Worm (Caenorhabditis elegans) whole organism, L2 larva: ENCODE measurements around the gene msp-142.
A peak's percentile ranks its signal among the peaks of the same experiment; 100 is the strongest.

ENCODE experiments used
- fos-1 ChIP-seq: fragments of 150-350 bp; optimal IDR thresholded peaks from 2 replicates; lab custom pipeline; 2014; ENCODE audit warnings: missing biosample characterization, missing genetic modification characterization
- nhr-12 ChIP-seq: fragments of 150-350 bp; optimal IDR thresholded peaks from 2 replicates; lab custom pipeline; 2014; ENCODE audit warnings: missing biosample characterization, missing genetic modification characterization
- nhr-23 ChIP-seq: fragments of 150-350 bp; optimal IDR thresholded peaks from 2 replicates; lab custom pipeline; 2014; ENCODE audit warnings: missing biosample characterization, missing genetic modification reagents, missing genetic modification characterization
- peb-1 ChIP-seq: fragments of 150-350 bp; optimal IDR thresholded peaks from 2 replicates; lab custom pipeline; 2014; ENCODE audit warnings: missing biosample characterization, missing genetic modification characterization

The msp-142 gene

DNA sequence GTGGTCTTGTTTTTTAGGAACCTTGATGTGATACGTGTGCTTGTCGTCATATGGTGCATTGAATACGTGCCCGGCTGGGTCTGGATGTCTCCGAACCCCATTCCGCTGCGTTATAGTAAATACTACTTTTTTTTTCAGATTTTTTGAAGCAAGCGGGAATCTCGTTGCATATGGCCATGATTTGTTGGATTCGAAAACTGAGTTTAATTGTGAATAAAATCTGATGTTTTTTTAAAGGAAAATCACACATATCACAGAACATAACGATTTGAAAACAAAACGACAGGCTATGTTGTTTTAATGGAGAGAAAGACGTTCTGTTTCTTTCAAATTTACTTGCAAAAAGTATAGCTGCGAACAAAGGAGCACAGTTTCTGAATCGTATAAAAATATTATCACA, 47.7 kb downstream of the msp-142 start, which contains the start of the genes ZK1248.17 and H41C03.3:
Gene ZK1248.17 (minus strand): TSS at position 101 of the 400 bp plus-strand sequence.
Gene H41C03.3 (plus strand): TSS at position 337 of the 400 bp plus-strand sequence.
- no peak for TF ChIP-seq nhr-23 (tag; lab: Kevin White, UChicago)
- TF ChIP-seq nhr-12 = no peak

DNA sequence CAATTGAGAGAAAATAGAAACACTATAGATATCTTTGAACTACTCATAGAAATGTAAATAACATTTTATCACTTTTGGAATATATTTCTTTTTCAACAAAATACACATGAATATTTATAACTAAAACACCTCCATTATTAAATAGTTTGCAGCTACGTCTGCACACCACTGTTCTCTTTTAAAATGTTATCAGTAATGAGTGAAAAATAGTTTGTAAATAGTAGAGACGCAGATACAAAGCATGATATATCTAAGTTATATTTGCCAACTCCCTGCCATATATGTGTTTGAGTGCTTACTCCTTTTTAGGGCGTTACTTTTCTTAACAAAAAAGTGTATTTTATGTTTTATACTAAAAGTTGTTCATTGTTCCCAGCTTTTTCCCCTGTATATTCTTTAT, 48.5 kb downstream of the msp-142 start:
- TF ChIP-seq peb-1 (tag; lab: Kevin White, UChicago) (no peak), fos-1 (tag; lab: Kevin White, UChicago) (peak; percentile 25)
